Worm (Caenorhabditis elegans) whole organism, L4 larva: Measurements from ENCODE around the gene ssq-2.

Experiments
- T20F7.1 ChIP-seq: fragments of 200-800 bp; sonication (Bioruptor generic); optimal IDR thresholded peaks from 2 replicates; lab custom pipeline; 2018; ENCODE audit warnings: mild to moderate bottlenecking, missing genetic modification characterization, missing compliant biosample characterization
- dmd-6 ChIP-seq: fragments of 200-800 bp; sonication (Bioruptor generic); IDR thresholded peaks from 2 replicates; pipeline ENCODE4 v1.3.6; 2022; ENCODE audit warnings: missing genetic modification reagents, missing genetic modification characterization, missing compliant biosample characterization
- dpl-1 ChIP-seq: fragments of 150-350 bp; optimal IDR thresholded peaks from 2 replicates; lab custom pipeline; 2014; ENCODE audit warnings: missing biosample characterization, missing genetic modification reagents, missing genetic modification characterization
- fkh-10 ChIP-seq: fragments of 150-350 bp; optimal IDR thresholded peaks from 2 replicates; lab custom pipeline; 2014; ENCODE audit warnings: missing biosample characterization, missing genetic modification reagents, missing genetic modification characterization
- jun-1 ChIP-seq: fragments of 150-350 bp; optimal IDR thresholded peaks from 2 replicates; lab custom pipeline; 2014; ENCODE audit warnings: missing biosample characterization, missing genetic modification reagents, missing genetic modification characterization
- lir-3 ChIP-seq: sonication (generic microtip); optimal IDR thresholded peaks from 2 replicates; lab custom pipeline; 2016; ENCODE audit warnings: mild to moderate bottlenecking, missing genetic modification characterization, missing compliant biosample characterization
- mes-2 ChIP-seq: sonication (generic microtip); optimal IDR thresholded peaks from 2 replicates; lab custom pipeline; 2016; ENCODE audit warnings: missing genotype, mild to moderate bottlenecking, missing genetic modification characterization, missing compliant biosample characterization; ENCODE audit not compliant: poor library complexity, severe bottlenecking
- nhr-28 ChIP-seq: fragments of 150-350 bp; optimal IDR thresholded peaks from 2 replicates; lab custom pipeline; 2014; ENCODE audit warnings: missing biosample characterization, missing genetic modification characterization
- nhr-6 ChIP-seq: fragments of 150-350 bp; optimal IDR thresholded peaks from 2 replicates; lab custom pipeline; 2014; ENCODE audit warnings: missing biosample characterization, missing genetic modification characterization
- unc-39 ChIP-seq: sonication (generic microtip); optimal IDR thresholded peaks from 2 replicates; lab custom pipeline; 2017; ENCODE audit warnings: missing biosample characterization, missing genetic modification characterization

ce11 chrIV:5008378-5008777 is 12.4 kb downstream of the ssq-2 start, which contains the start of gene srm-2:
- TF ChIP-seq nhr-28, result no peak
- no peak for TF ChIP-seq nhr-6 (tag; lab: Kevin White, UChicago)
- no peak for TF ChIP-seq lir-3 (tag; lab: Kevin White, UChicago)
- no peak for TF ChIP-seq mes-2
- no peak for TF ChIP-seq jun-1 (tag; lab: Kevin White, UChicago)
- TF ChIP-seq dmd-6 (GFP tag; lab: Robert Waterston, UW), result no peak
- no peak for TF ChIP-seq T20F7.1 (GFP tag; lab: Kevin White, UChicago)
- no peak for TF ChIP-seq unc-39
- TF ChIP-seq dpl-1 (GFP tag; lab: Kevin White, UChicago), result no peak
- no peak for TF ChIP-seq fkh-10
